Worm (Caenorhabditis elegans): ENCODE data around the gene F18E3.12.

F18E3.12 gene

ce11 chrV:7408520-7408919, 6.3 kb upstream of the F18E3.12 start, which contains the start of gene srt-6:
Gene srt-6, minus strand, starts transcription at chrV:7408814.
- TF ChIP-seq ceh-13 (GFP tag; optimal IDR thresholded peaks at IDR 0.05) (no peak), tra-4 (tag; optimal IDR thresholded peaks at IDR 0.05) (no peak), flt-1 (GFP tag; IDR thresholded peaks at IDR 0.05) (no peak), ama-1 (optimal IDR thresholded peaks at IDR 0.05) (no peak), scrt-1 (GFP tag; IDR thresholded peaks at IDR 0.05) (no peak), tbx-11 (GFP tag; IDR thresholded peaks at IDR 0.05) (no peak), B0310.2 (tag; optimal IDR thresholded peaks at IDR 0.05) (no peak), pes-1 (GFP tag; IDR thresholded peaks at IDR 0.05) (no peak), ets-7 (tag; optimal IDR thresholded peaks at IDR 0.05) (no peak), hmg-4 (GFP tag; optimal IDR thresholded peaks at IDR 0.05) (no peak), F13C5.2 (tag; optimal IDR thresholded peaks at IDR 0.05) (no peak), ceh-36 (tag; optimal IDR thresholded peaks at IDR 0.05) (no peak)

- TF ChIP-seq tbx-37 (GFP tag; conservative IDR thresholded peaks at IDR 0.05) (no peak), ets-7 (tag; optimal IDR thresholded peaks at IDR 0.05) (no peak), hmg-4 (GFP tag; optimal IDR thresholded peaks at IDR 0.05) (no peak)
These were observed 5.2 kb upstream of the F18E3.12 start, which contains the start of gene R13D7.2 for ce11 chrV:7409599-7409998. Gene R13D7.2, plus strand, starts transcription at chrV:7409899.

ce11 chrV:7411695-7412094, 3.1 kb upstream of the F18E3.12 start, which contains the start of gene str-41:
Gene str-41, plus strand, starts transcription at chrV:7411995.
- no peak for TF ChIP-seq hmbx-1 (tag; optimal IDR thresholded peaks at IDR 0.05)
- no peak for TF ChIP-seq ceh-36 (tag; optimal IDR thresholded peaks at IDR 0.05)
- TF ChIP-seq tbx-11 (GFP tag; IDR thresholded peaks at IDR 0.05) = no peak
- no peak for TF ChIP-seq sea-1 (GFP tag; conservative IDR thresholded peaks at IDR 0.05)
- TF ChIP-seq tra-4 (tag; optimal IDR thresholded peaks at IDR 0.05) = no peak
- TF ChIP-seq hmg-4 (GFP tag; optimal IDR thresholded peaks at IDR 0.05) = no peak
- no peak for TF ChIP-seq pes-1 (GFP tag; IDR thresholded peaks at IDR 0.05)
- TF ChIP-seq ceh-13 (GFP tag; optimal IDR thresholded peaks at IDR 0.05) = no peak
- TF ChIP-seq hnd-1 (tag; optimal IDR thresholded peaks at IDR 0.05) = no peak
- no peak for TF ChIP-seq ets-7 (tag; optimal IDR thresholded peaks at IDR 0.05)
- no peak for TF ChIP-seq B0310.2 (tag; optimal IDR thresholded peaks at IDR 0.05)
- TF ChIP-seq tbx-37 (GFP tag; conservative IDR thresholded peaks at IDR 0.05) = no peak
- no peak for TF ChIP-seq F13C5.2 (tag; optimal IDR thresholded peaks at IDR 0.05)
- TF ChIP-seq aly-1 (tag; optimal IDR thresholded peaks at IDR 0.05) = no peak
- no peak for TF ChIP-seq scrt-1 (GFP tag; IDR thresholded peaks at IDR 0.05)
- TF ChIP-seq ama-1 (optimal IDR thresholded peaks at IDR 0.05) = no peak
- no peak for TF ChIP-seq flt-1 (GFP tag; IDR thresholded peaks at IDR 0.05)

- no peak for TF ChIP-seq hmg-4 (GFP tag; optimal IDR thresholded peaks at IDR 0.05)
- no peak for TF ChIP-seq hmbx-1 (tag; optimal IDR thresholded peaks at IDR 0.05)
- TF ChIP-seq sea-1 (GFP tag; conservative IDR thresholded peaks at IDR 0.05) = no peak
- no peak for TF ChIP-seq ama-1 (optimal IDR thresholded peaks at IDR 0.05)
- TF ChIP-seq ets-7 (tag; optimal IDR thresholded peaks at IDR 0.05) = no peak
- TF ChIP-seq F13C5.2 (tag; optimal IDR thresholded peaks at IDR 0.05) = no peak
- TF ChIP-seq ceh-36 (tag; optimal IDR thresholded peaks at IDR 0.05) = no peak
- TF ChIP-seq tbx-37 (GFP tag; conservative IDR thresholded peaks at IDR 0.05) = no peak
- no peak for TF ChIP-seq aly-1 (tag; optimal IDR thresholded peaks at IDR 0.05)
- TF ChIP-seq tra-4 (tag; optimal IDR thresholded peaks at IDR 0.05) = no peak
- TF ChIP-seq flt-1 (GFP tag; IDR thresholded peaks at IDR 0.05) = no peak
- TF ChIP-seq ceh-13 (GFP tag; optimal IDR thresholded peaks at IDR 0.05) = no peak
- no peak for TF ChIP-seq hnd-1 (tag; optimal IDR thresholded peaks at IDR 0.05)
These were observed 1.5 kb upstream of the F18E3.12 start, which contains the start of gene F18E3.11 for ce11 chrV:7413107-7413774. Gene F18E3.11, plus strand, starts transcription at chrV:7413482.

ce11 chrV:7415780-7416428, 1.1 kb downstream of the F18E3.12 start, which contains the start of gene F18E3.13:
Gene F18E3.13, plus strand, starts transcription at chrV:7416164.
- TF ChIP-seq ceh-36 (tag; optimal IDR thresholded peaks at IDR 0.05) (no peak), ama-1 (optimal IDR thresholded peaks at IDR 0.05) (no peak), hmbx-1 (tag; optimal IDR thresholded peaks at IDR 0.05) (no peak), F13C5.2 (tag; optimal IDR thresholded peaks at IDR 0.05) (no peak), flt-1 (GFP tag; IDR thresholded peaks at IDR 0.05) (no peak), pes-1 (GFP tag; IDR thresholded peaks at IDR 0.05) (no peak), ceh-13 (GFP tag; optimal IDR thresholded peaks at IDR 0.05) (no peak), aly-1 (tag; optimal IDR thresholded peaks at IDR 0.05) (no peak), tra-4 (tag; optimal IDR thresholded peaks at IDR 0.05) (no peak), tbx-11 (GFP tag; IDR thresholded peaks at IDR 0.05) (no peak), sea-1 (GFP tag; conservative IDR thresholded peaks at IDR 0.05) (no peak), B0310.2 (tag; optimal IDR thresholded peaks at IDR 0.05) (no peak), scrt-1 (GFP tag; IDR thresholded peaks at IDR 0.05) (no peak), ets-7 (tag; optimal IDR thresholded peaks at IDR 0.05) (no peak), tbx-37 (GFP tag; conservative IDR thresholded peaks at IDR 0.05) (no peak), hnd-1 (tag; optimal IDR thresholded peaks at IDR 0.05) (no peak), hmg-4 (GFP tag; optimal IDR thresholded peaks at IDR 0.05) (no peak)

ce11 chrV:7416569-7416968, 1.8 kb downstream of the F18E3.12 start:
- TF ChIP-seq pes-1 (GFP tag; IDR thresholded peaks at IDR 0.05) (no peak), sea-1 (GFP tag; conservative IDR thresholded peaks at IDR 0.05) (no peak), tra-4 (tag; optimal IDR thresholded peaks at IDR 0.05) (no peak), tbx-37 (GFP tag; conservative IDR thresholded peaks at IDR 0.05) (no peak), B0310.2 (tag; optimal IDR thresholded peaks at IDR 0.05) (no peak), ceh-13 (GFP tag; optimal IDR thresholded peaks at IDR 0.05) (no peak), ama-1 (optimal IDR thresholded peaks at IDR 0.05) (no peak), aly-1 (tag; optimal IDR thresholded peaks at IDR 0.05) (no peak)
